Worm (Caenorhabditis elegans) whole organism, L4/young adult: ENCODE data around the gene grsp-1.

Source experiments
- dao-5 ChIP-seq: sonication (generic microtip); optimal IDR thresholded peaks from 2 replicates; lab custom pipeline; 2016; ENCODE audit warnings: missing genotype, missing genetic modification characterization, moderate library complexity, missing compliant biosample characterization
- him-1 ChIP-seq: sonication (generic microtip); optimal IDR thresholded peaks from 2 replicates; lab custom pipeline; 2016; ENCODE audit warnings: missing genotype, missing genetic modification reagents, missing genetic modification characterization, missing compliant biosample characterization

DNA sequence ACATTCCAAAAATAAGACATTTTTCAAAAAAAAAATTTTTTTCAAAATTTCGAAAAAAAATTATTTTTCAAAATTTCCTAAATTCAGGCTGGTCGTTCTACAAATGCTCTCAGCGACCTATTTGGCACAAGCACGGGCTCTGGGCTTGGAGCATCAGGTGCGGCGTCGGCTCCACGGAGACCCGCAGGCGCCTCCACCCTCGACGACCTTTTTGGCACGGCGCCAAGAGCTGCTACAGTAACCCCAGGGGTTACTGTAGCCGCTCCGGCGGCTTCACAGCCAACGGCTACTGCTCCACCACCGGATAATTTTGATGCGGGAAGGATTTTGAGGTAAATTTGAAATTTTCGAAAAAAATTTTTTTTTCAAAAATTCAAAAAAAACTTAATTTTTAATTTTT lies 16.4 kb downstream of the grsp-1 start:
- no peak for TF ChIP-seq dao-5 (tag; lab: Kevin White, UChicago)
- TF ChIP-seq him-1: no peak
